Fruit fly (Drosophila melanogaster) whole organism, embryonic: ENCODE data around the gene Cralbp.

Experiments used
- Awh ChIP-seq: fragments of 200-800 bp; sonication (Bioruptor generic); IDR thresholded peaks from 2 replicates; pipeline ENCODE4, ENCODE4 v1.3.6; 2022; ENCODE audit warnings: missing biosample characterization, missing genetic modification characterization
- BEAF-32 ChIP-seq: fragments of 200-800 bp; sonication (Bioruptor generic); optimal IDR thresholded peaks from 3 replicates; lab custom pipeline; 2017; ENCODE audit warnings: missing biosample characterization, missing genetic modification characterization, mild to moderate bottlenecking, moderate library complexity, missing genetic modification reagents
- Bteb2 ChIP-seq: fragments of 200-800 bp; sonication (Bioruptor generic); optimal IDR thresholded peaks from 2 replicates; lab custom pipeline; 2016; ENCODE audit warnings: missing biosample characterization, missing genetic modification characterization
- CG10959 ChIP-seq: fragments of 200-800 bp; sonication (Bioruptor generic); IDR thresholded peaks from 2 replicates; pipeline ENCODE4 v1.3.6; 2022; ENCODE audit warnings: missing biosample characterization, missing genetic modification characterization
- CG12299 ChIP-seq: fragments of 200-800 bp; sonication (Bioruptor generic); optimal IDR thresholded peaks from 2 replicates; lab custom pipeline; 2018; ENCODE audit warnings: missing biosample characterization, mild to moderate bottlenecking, missing genetic modification characterization
- CG12659 ChIP-seq: fragments of 200-800 bp; sonication (Bioruptor generic); optimal IDR thresholded peaks from 3 replicates; lab custom pipeline; 2017; ENCODE audit warnings: mild to moderate bottlenecking, missing biosample characterization, missing genetic modification reagents, missing genetic modification characterization
- CG13123 ChIP-seq: fragments of 200-800 bp; sonication (Bioruptor generic); optimal IDR thresholded peaks from 2 replicates; lab custom pipeline; 2016; ENCODE audit warnings: missing biosample characterization, missing genetic modification characterization
- CG15073 ChIP-seq: fragments of 200-800 bp; sonication (Bioruptor generic); optimal IDR thresholded peaks from 2 replicates; lab custom pipeline; 2016; ENCODE audit warnings: missing biosample characterization, missing genetic modification characterization
- CG1529 ChIP-seq: fragments of 200-800 bp; sonication (Bioruptor generic); optimal IDR thresholded peaks from 3 replicates; lab custom pipeline; 2018; ENCODE audit warnings: missing biosample characterization, missing genetic modification characterization
- CG17385 ChIP-seq: fragments of 200-800 bp; sonication (Bioruptor generic); optimal IDR thresholded peaks from 3 replicates; lab custom pipeline; 2018; ENCODE audit warnings: missing biosample characterization, mild to moderate bottlenecking, missing genetic modification characterization
- CG17829 ChIP-seq: fragments of 200-800 bp; optimal IDR thresholded peaks from 2 replicates; lab custom pipeline; 2019; ENCODE audit warnings: missing biosample characterization, mild to moderate bottlenecking, missing genetic modification characterization, moderate library complexity
- CG18764 ChIP-seq: fragments of 200-800 bp; sonication (Bioruptor generic); optimal IDR thresholded peaks from 3 replicates; lab custom pipeline; 2016; ENCODE audit warnings: missing biosample characterization, missing genetic modification characterization
- CG2116 ChIP-seq: fragments of 200-800 bp; sonication (Bioruptor generic); optimal IDR thresholded peaks from 3 replicates; lab custom pipeline; 2018; ENCODE audit warnings: missing biosample characterization, mild to moderate bottlenecking, missing genetic modification characterization
- CG31388 ChIP-seq: fragments of 200-800 bp; sonication (Bioruptor generic); optimal IDR thresholded peaks from 2 replicates; lab custom pipeline; 2016; ENCODE audit warnings: missing biosample characterization, missing genetic modification characterization
- CG32767 ChIP-seq: fragments of 200-800 bp; sonication (Bioruptor generic); IDR thresholded peaks from 2 replicates; pipeline ENCODE4 v1.3.6; 2022; ENCODE audit warnings: missing biosample characterization, missing genetic modification characterization
- CG4424 ChIP-seq: fragments of 200-800 bp; sonication (Bioruptor generic); optimal IDR thresholded peaks from 3 replicates; lab custom pipeline; 2016; ENCODE audit warnings: missing biosample characterization, missing genetic modification characterization
- CG5953 ChIP-seq: fragments of 200-800 bp; sonication (Bioruptor generic); IDR thresholded peaks from 2 replicates; pipeline ENCODE4 v1.3.6; 2022; ENCODE audit warnings: missing biosample characterization, missing genetic modification characterization
- CG6683 ChIP-seq: fragments of 200-800 bp; sonication (Bioruptor generic); optimal IDR thresholded peaks from 2 replicates; lab custom pipeline; 2017; ENCODE audit warnings: missing biosample characterization, mild to moderate bottlenecking, missing genetic modification characterization, missing genetic modification reagents
- CG7357 ChIP-seq: fragments of 200-800 bp; sonication (Bioruptor generic); IDR thresholded peaks from 3 replicates; pipeline ENCODE4 v1.3.6; 2022; ENCODE audit warnings: missing biosample characterization, missing genetic modification characterization
- CG7839 ChIP-seq: fragments of 200-800 bp; sonication (Bioruptor generic); optimal IDR thresholded peaks from 3 replicates; lab custom pipeline; 2018; ENCODE audit warnings: missing biosample characterization, mild to moderate bottlenecking, missing genetic modification characterization, moderate library complexity
- CG8944 ChIP-seq: fragments of 200-800 bp; sonication (Bioruptor generic); optimal IDR thresholded peaks from 3 replicates; lab custom pipeline; 2016; ENCODE audit warnings: missing biosample characterization, missing genetic modification characterization
- CG9609 ChIP-seq: fragments of 200-800 bp; sonication (Bioruptor generic); optimal IDR thresholded peaks from 3 replicates; lab custom pipeline; 2016; ENCODE audit warnings: missing biosample characterization, missing genetic modification characterization
- CG9876 ChIP-seq: fragments of 200-800 bp; sonication (Bioruptor generic); optimal IDR thresholded peaks from 2 replicates; lab custom pipeline; 2016; ENCODE audit warnings: missing biosample characterization, missing genetic modification characterization
- CTCF ChIP-seq: fragments of 200-800 bp; sonication (Bioruptor generic); optimal IDR thresholded peaks from 2 replicates; lab custom pipeline; 2017; ENCODE audit warnings: missing biosample characterization, mild to moderate bottlenecking, missing genetic modification characterization, moderate library complexity
- CoRest ChIP-seq: fragments of 200-800 bp; sonication (Bioruptor generic); optimal IDR thresholded peaks from 3 replicates; lab custom pipeline; 2018; ENCODE audit warnings: missing biosample characterization, mild to moderate bottlenecking, missing genetic modification characterization, moderate library complexity
- D19A ChIP-seq: fragments of 200-800 bp; optimal IDR thresholded peaks from 3 replicates; lab custom pipeline; 2019; ENCODE audit warnings: missing biosample characterization, mild to moderate bottlenecking, missing genetic modification characterization, moderate library complexity
- Deaf1 ChIP-seq: fragments of 200-800 bp; optimal IDR thresholded peaks from 3 replicates; lab custom pipeline; 2019; ENCODE audit warnings: missing biosample characterization, mild to moderate bottlenecking, missing genetic modification characterization, moderate library complexity
- Dll ChIP-seq: fragments of 200-800 bp; sonication (Bioruptor generic); IDR thresholded peaks from 4 replicates; pipeline ENCODE4 v1.3.6; 2022; ENCODE audit warnings: missing biosample characterization, missing genetic modification characterization; ENCODE audit not compliant: partially characterized antibody
- E2f2 ChIP-seq: fragments of 200-800 bp; sonication (Bioruptor generic); IDR thresholded peaks from 2 replicates; pipeline ENCODE4 v1.3.6; 2022; ENCODE audit warnings: missing biosample characterization, missing genetic modification characterization
- ERR ChIP-seq: fragments of 200-800 bp; sonication (Bioruptor generic); optimal IDR thresholded peaks from 2 replicates; lab custom pipeline; 2016; ENCODE audit warnings: missing biosample characterization, missing genetic modification characterization
- Elba2 ChIP-seq: fragments of 200-800 bp; sonication (Bioruptor generic); optimal IDR thresholded peaks from 3 replicates; lab custom pipeline; 2016; ENCODE audit warnings: missing biosample characterization, missing genetic modification characterization
- HLH4C ChIP-seq: fragments of 200-800 bp; sonication (Bioruptor generic); IDR thresholded peaks from 3 replicates; pipeline ENCODE4 v1.3.6; 2022; ENCODE audit warnings: missing biosample characterization, missing genetic modification characterization; ENCODE audit not compliant: partially characterized antibody
- Scr ChIP-seq: fragments of 200-800 bp; sonication (Bioruptor generic); IDR thresholded peaks from 2 replicates; pipeline ENCODE4 v1.3.6; 2022; ENCODE audit warnings: missing biosample characterization, missing genetic modification characterization; ENCODE audit not compliant: partially characterized antibody
- Stat92E ChIP-seq, 3 experiments: fragments of >200 bp in 2 of 3; fragments of 200-800 bp in 1 of 3; sonication (Bioruptor generic) in 1 of 3; optimal IDR thresholded peaks; 2 replicates each; lab custom pipeline; 2017 to 2019; ENCODE audit warnings: missing biosample characterization in 3 of 3, missing genetic modification characterization in 3 of 3, mild to moderate bottlenecking in 1 of 3, moderate library complexity in 1 of 3
- bowl ChIP-seq: fragments of 200-800 bp; sonication (Bioruptor generic); IDR thresholded peaks from 2 replicates; pipeline ENCODE4 v1.3.6; 2022; ENCODE audit warnings: missing biosample characterization, missing genetic modification characterization
- chinmo ChIP-seq: fragments of 200-800 bp; sonication (Bioruptor generic); IDR thresholded peaks from 4 replicates; pipeline ENCODE4 v1.3.6; 2022; ENCODE audit warnings: missing biosample characterization, missing genetic modification characterization; ENCODE audit not compliant: partially characterized antibody
- crol ChIP-seq: fragments of 200-800 bp; sonication (Bioruptor generic); IDR thresholded peaks from 2 replicates; pipeline ENCODE4 v1.3.6; 2022; ENCODE audit warnings: missing biosample characterization, missing genetic modification characterization
- da ChIP-seq: fragments of 200-800 bp; sonication (Bioruptor generic); optimal IDR thresholded peaks from 2 replicates; lab custom pipeline; 2016; ENCODE audit warnings: missing biosample characterization, missing genetic modification characterization
- dm ChIP-seq: fragments of 200-800 bp; sonication (Bioruptor generic); optimal IDR thresholded peaks from 3 replicates; lab custom pipeline; 2016; ENCODE audit warnings: missing biosample characterization, missing genetic modification characterization
- fru ChIP-seq: fragments of >200 bp; optimal IDR thresholded peaks from 2 replicates; lab custom pipeline; 2017
- gfzf ChIP-seq: fragments of 200-800 bp; sonication (Bioruptor generic); optimal IDR thresholded peaks from 2 replicates; lab custom pipeline; 2016; ENCODE audit warnings: missing biosample characterization, mild to moderate bottlenecking, missing genetic modification characterization, moderate library complexity
- hb ChIP-seq: fragments of 200-800 bp; sonication (Bioruptor generic); IDR thresholded peaks from 3 replicates; pipeline ENCODE4 v1.3.6; 2022; ENCODE audit warnings: missing biosample characterization, missing genetic modification characterization; ENCODE audit not compliant: partially characterized antibody
- lab ChIP-seq: fragments of 200-800 bp; sonication (Bioruptor generic); optimal IDR thresholded peaks from 3 replicates; lab custom pipeline; 2017; ENCODE audit warnings: missing biosample characterization, missing genetic modification characterization, mild to moderate bottlenecking, moderate library complexity, missing genetic modification reagents
- odd ChIP-seq: fragments of 200-800 bp; sonication (Bioruptor generic); optimal IDR thresholded peaks from 2 replicates; lab custom pipeline; 2017; ENCODE audit warnings: missing biosample characterization, mild to moderate bottlenecking, missing genetic modification characterization
- seq ChIP-seq: fragments of 200-800 bp; sonication (Bioruptor generic); IDR thresholded peaks from 2 replicates; pipeline ENCODE4 v1.3.6; 2022; ENCODE audit warnings: missing biosample characterization, missing genetic modification characterization
- sna ChIP-seq: fragments of 200-800 bp; sonication (Bioruptor generic); IDR thresholded peaks from 2 replicates; pipeline ENCODE4 v1.3.6; 2022; ENCODE audit warnings: missing biosample characterization, missing genetic modification characterization; ENCODE audit not compliant: partially characterized antibody
- sqz ChIP-seq: fragments of 200-800 bp; sonication (Bioruptor generic); optimal IDR thresholded peaks from 3 replicates; lab custom pipeline; 2018; ENCODE audit warnings: missing biosample characterization, mild to moderate bottlenecking, missing genetic modification characterization
- ssp ChIP-seq: fragments of 200-800 bp; sonication (Bioruptor generic); IDR thresholded peaks from 2 replicates; pipeline ENCODE4 v1.3.6; 2022; ENCODE audit warnings: missing biosample characterization, missing genetic modification characterization
- vvl ChIP-seq: fragments of 200-800 bp; sonication (Bioruptor generic); IDR thresholded peaks from 2 replicates; pipeline ENCODE4 v1.3.6; 2022; ENCODE audit warnings: missing biosample characterization, missing genetic modification characterization

Cralbp gene

dm6 chr3L:5752903-5753604, 33.5 kb downstream of the Cralbp start, which contains the start of gene Usp47 (continued):
- TF ChIP-seq sqz (GFP tag; lab: Kevin White, UChicago): no peak
- TF ChIP-seq ERR: no peak
- TF ChIP-seq BEAF-32 (GFP tag; lab: Kevin White, UChicago): no peak
- TF ChIP-seq Stat92E (GFP tag; optimal IDR thresholded peaks at IDR 0.05; lab: Kevin White, UChicago): peak in 1 of 3 experiments; percentile 29
- TF ChIP-seq CG13123 (GFP tag; lab: Kevin White, UChicago): no peak
- TF ChIP-seq CG9609 (GFP tag; lab: Kevin White, UChicago): no peak
- TF ChIP-seq odd (GFP tag; lab: Kevin White, UChicago): no peak
- no peak for TF ChIP-seq fru (lab: Kevin White, UChicago)
- TF ChIP-seq seq (GFP tag; lab: Robert Waterston, UW): 0 out of 2 replicates have a peak, but pooled peaks have one; percentile 17
- TF ChIP-seq da (GFP tag; lab: Kevin White, UChicago): no peak
- no peak for TF ChIP-seq Bteb2 (GFP tag; lab: Kevin White, UChicago)
- no peak for TF ChIP-seq CG1529 (GFP tag; lab: Kevin White, UChicago)
- no peak for TF ChIP-seq CTCF
- TF ChIP-seq CG7839: no peak
- peak; percentile 65 for TF ChIP-seq E2f2 (GFP tag; lab: Robert Waterston, UW)
- no peak for TF ChIP-seq CG5953
- peak; percentile 89 for TF ChIP-seq gfzf (GFP tag; lab: Kevin White, UChicago)
- TF ChIP-seq CG10959 (GFP tag; lab: Robert Waterston, UW): no peak
- TF ChIP-seq crol (GFP tag; lab: Robert Waterston, UW): peak; percentile 61
- no peak for TF ChIP-seq CG8944 (GFP tag; lab: Kevin White, UChicago)
- no peak for TF ChIP-seq D19A
- TF ChIP-seq CG12299 (tag; lab: Kevin White, UChicago): peak; percentile 16
- no peak; the same call in 1 of the 2 replicates for TF ChIP-seq Scr (GFP tag; lab: Robert Waterston, UW)
- no peak for TF ChIP-seq CG15073
- TF ChIP-seq CG17385 (GFP tag; lab: Kevin White, UChicago): no peak
- TF ChIP-seq CG4424 (GFP tag; lab: Kevin White, UChicago): no peak
- peak; percentile 7 for TF ChIP-seq dm (GFP tag; lab: Kevin White, UChicago)
- TF ChIP-seq Deaf1 (tag; lab: Kevin White, UChicago): peak; percentile 73
- TF ChIP-seq CG31388 (GFP tag; lab: Kevin White, UChicago): no peak
- no peak for TF ChIP-seq Awh (GFP tag; lab: Robert Waterston, UW)
- no peak for TF ChIP-seq ssp (GFP tag; lab: Robert Waterston, UW)
- no peak for TF ChIP-seq CG2116 (GFP tag; lab: Kevin White, UChicago)
- TF ChIP-seq CG9876 (GFP tag; lab: Kevin White, UChicago): no peak

- TF ChIP-seq Dll: peak; percentile 98
- TF ChIP-seq CG17829 (tag; lab: Kevin White, UChicago): peak; percentile 53
- no peak for TF ChIP-seq bowl (GFP tag; lab: Robert Waterston, UW)
- peak; percentile 6 for TF ChIP-seq CoRest
- peak; percentile 97 for TF ChIP-seq hb (GFP tag; lab: Robert Waterston, UW)
- TF ChIP-seq CG12659 (GFP tag; lab: Kevin White, UChicago): peak; percentile 70
- peak; percentile 90 for TF ChIP-seq CG7357
- peak; percentile 96 for TF ChIP-seq HLH4C
- no peak for TF ChIP-seq CG6683 (GFP tag; lab: Kevin White, UChicago)
- peak; percentile 97 for TF ChIP-seq chinmo (GFP tag; lab: Robert Waterston, UW)
- peak; percentile 50 for TF ChIP-seq lab
- 0 out of 2 replicates have a peak, but pooled peaks have one; percentile 16 for TF ChIP-seq CG32767 (GFP tag; lab: Robert Waterston, UW)
- no peak for TF ChIP-seq Elba2 (GFP tag; lab: Kevin White, UChicago)
- TF ChIP-seq CG18764 (GFP tag; lab: Kevin White, UChicago): no peak
- TF ChIP-seq vvl (GFP tag; lab: Robert Waterston, UW): peak; percentile 50
- peak; percentile 97 for TF ChIP-seq sna (GFP tag; lab: Robert Waterston, UW)
Measured at dm6 chr3L:5751740-5752579, 34.6 kb downstream of the Cralbp start, which contains the start of gene DnaJ-1. TSS of gene DnaJ-1 (minus strand) at chr3L:5752189.
